Fruit fly (Drosophila melanogaster): Measurements from ENCODE around the gene CG16989.

Gene CG16989

DNA sequence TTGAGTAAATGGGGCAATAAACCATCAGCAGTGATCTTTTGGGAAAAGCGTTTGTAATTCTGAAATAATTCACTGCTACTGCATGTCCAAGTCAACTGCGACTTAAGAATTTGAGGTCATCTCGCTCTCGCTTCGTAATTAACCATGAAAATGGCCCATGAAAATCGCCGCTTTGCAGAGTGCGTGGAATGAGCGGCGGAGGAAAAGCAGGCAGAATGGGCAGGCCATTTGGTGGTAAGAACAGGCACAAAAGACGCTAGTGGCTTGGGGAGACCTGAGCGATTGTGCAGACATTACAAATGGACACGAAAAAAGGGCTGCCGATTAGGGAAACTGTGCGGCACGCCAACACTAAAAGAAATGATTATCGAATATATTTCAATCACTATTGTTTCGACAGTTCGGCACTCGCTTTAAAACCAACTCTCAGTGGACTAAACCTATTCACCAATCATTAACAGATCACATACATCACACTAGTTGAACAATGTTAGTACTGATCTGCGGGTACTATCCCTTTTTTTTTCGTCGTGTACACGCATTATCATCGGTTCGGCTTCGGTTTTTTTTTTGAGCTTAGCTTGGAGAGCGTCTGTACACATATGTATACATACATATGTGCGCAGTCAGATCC is 21.4 kb upstream of the CG16989 start (continued):
- TF ChIP-seq CG18599 (GFP tag; optimal IDR thresholded peaks at IDR 0.05) (peak; percentile 19), CG4854 (GFP tag; optimal IDR thresholded peaks at IDR 0.05) (no peak), CG11085 (GFP tag; IDR thresholded peaks at IDR 0.05) (no peak), sug (tag; optimal IDR thresholded peaks at IDR 0.05) (no peak), D19B (GFP tag; optimal IDR thresholded peaks at IDR 0.05) (no peak), CG17361 (GFP tag; IDR thresholded peaks at IDR 0.05) (peak; percentile 44; the same call in 1 of the 3 replicates), CG13894 (tag; optimal IDR thresholded peaks at IDR 0.05) (no peak), CG17186 (GFP tag; optimal IDR thresholded peaks at IDR 0.05) (no peak), CG4360 (GFP tag; IDR thresholded peaks at IDR 0.05) (no peak), z (GFP tag; IDR thresholded peaks at IDR 0.05) (no peak), Chrac-16 (GFP tag; optimal IDR thresholded peaks at IDR 0.05) (peak; percentile 38), dpn (GFP tag; optimal IDR thresholded peaks at IDR 0.05) (peak; percentile 20 to 45), CG14050 (GFP tag; IDR thresholded peaks at IDR 0.05) (0 out of 3 replicates have a peak, but pooled peaks have one; percentile 35), CG32767 (GFP tag; IDR thresholded peaks at IDR 0.05) (0 out of 2 replicates have a peak, but pooled peaks have one; percentile 22), CG2129 (GFP tag; IDR thresholded peaks at IDR 0.05; ENCODE audit: partially characterized antibody) (no peak), jigr1 (GFP tag; IDR thresholded peaks at IDR 0.05) (no peak), gsb (GFP tag; IDR thresholded peaks at IDR 0.05) (no peak), gem (tag; optimal IDR thresholded peaks at IDR 0.05) (peak; percentile 69), unc-4 (GFP tag; IDR thresholded peaks at IDR 0.05; ENCODE audit: partially characterized antibody) (no peak), CG12219 (GFP tag; optimal IDR thresholded peaks at IDR 0.05) (peak; percentile 19), CG33557 (GFP tag; optimal IDR thresholded peaks at IDR 0.05) (no peak), NC2α (GFP tag; optimal IDR thresholded peaks at IDR 0.05) (no peak), CG31441 (GFP tag; IDR thresholded peaks at IDR 0.05) (peak; percentile 42; the same call in 1 of the 2 replicates), CG18764 (GFP tag; optimal IDR thresholded peaks at IDR 0.05) (no peak), Asciz (GFP tag; optimal IDR thresholded peaks at IDR 0.05) (no peak), CG13424 (tag; optimal IDR thresholded peaks at IDR 0.05) (peak; percentile 14), zen (tag; optimal IDR thresholded peaks at IDR 0.05) (peak; percentile 30), jing (GFP tag; optimal IDR thresholded peaks at IDR 0.05) (peak; percentile 3), lmd (GFP tag; IDR thresholded peaks at IDR 0.05) (no peak), Elba2 (GFP tag; optimal IDR thresholded peaks at IDR 0.05) (no peak), CG17912 (GFP tag; optimal IDR thresholded peaks at IDR 0.05) (no peak), CHES-1-like (GFP tag; optimal IDR thresholded peaks at IDR 0.05) (peak; percentile 2), CG42726 (GFP tag; IDR thresholded peaks at IDR 0.05; ENCODE audit: partially characterized antibody) (no peak), Spps (tag; optimal IDR thresholded peaks at IDR 0.05) (peak; percentile 15), CG7839 (tag; optimal IDR thresholded peaks at IDR 0.05) (peak; percentile 56), Kr (GFP tag; optimal IDR thresholded peaks at IDR 0.05) (peak; percentile 2), kay (GFP tag; optimal IDR thresholded peaks at IDR 0.05) (no peak), CG33213 (GFP tag; optimal IDR thresholded peaks at IDR 0.05) (peak; percentile 8), CG4404 (GFP tag; IDR thresholded peaks at IDR 0.05) (peak; percentile 29; the same call in 1 of the 2 replicates), p53 (GFP tag; optimal IDR thresholded peaks at IDR 0.05) (no peak), sens (GFP tag) (peak; percentile 94), cg (GFP tag; optimal IDR thresholded peaks at IDR 0.05) (no peak), ro (GFP tag; IDR thresholded peaks at IDR 0.05) (no peak), CG12942 (GFP tag; optimal IDR thresholded peaks at IDR 0.05) (no peak), Fer2 (tag; optimal IDR thresholded peaks at IDR 0.05) (no peak), Oli (tag; optimal IDR thresholded peaks at IDR 0.05) (peak; percentile 42), pb (GFP tag; optimal IDR thresholded peaks at IDR 0.05) (no peak), CG13296 (GFP tag; optimal IDR thresholded peaks at IDR 0.05) (no peak), crc (GFP tag; optimal IDR thresholded peaks at IDR 0.05) (no peak), gsb-n (tag; optimal IDR thresholded peaks at IDR 0.05) (peak; percentile 48)
